Fruit fly (Drosophila melanogaster) whole organism, wandering third instar larva: Measurements from ENCODE around the gene Taf2.

ENCODE experiments used
- CG32264 ChIP-seq: fragments of 200-800 bp; sonication (Bioruptor generic); optimal IDR thresholded peaks from 2 replicates; lab custom pipeline; 2016; ENCODE audit warnings: missing biosample characterization, missing genetic modification characterization
- CG9705 ChIP-seq: fragments of 200-800 bp; sonication (Bioruptor generic); optimal IDR thresholded peaks from 2 replicates; lab custom pipeline; 2018; ENCODE audit warnings: missing biosample characterization, mild to moderate bottlenecking, missing genetic modification characterization
- CrebA ChIP-seq: fragments of 200-800 bp; sonication (Bioruptor generic); optimal IDR thresholded peaks from 2 replicates; lab custom pipeline; 2016; ENCODE audit warnings: missing biosample characterization, mild to moderate bottlenecking, missing genetic modification characterization, borderline replicate concordance
- Dfd ChIP-seq: fragments of >200 bp; optimal IDR thresholded peaks from 2 replicates; lab custom pipeline; 2017; ENCODE audit warnings: missing biosample characterization, missing genetic modification characterization
- HLH106 ChIP-seq: fragments of 200-800 bp; optimal IDR thresholded peaks from 3 replicates; lab custom pipeline; 2019; ENCODE audit warnings: missing biosample characterization, mild to moderate bottlenecking, missing genetic modification characterization, moderate library complexity
- Hnf4 ChIP-seq: fragments of 200-800 bp; sonication (Bioruptor generic); optimal IDR thresholded peaks from 2 replicates; lab custom pipeline; 2016; ENCODE audit warnings: missing biosample characterization, mild to moderate bottlenecking, missing genetic modification characterization
- Hr83 ChIP-seq: fragments of 200-300 bp; sonication (Bioruptor generic); optimal IDR thresholded peaks from 2 replicates; lab custom pipeline; 2016; ENCODE audit warnings: missing biosample characterization, mild to moderate bottlenecking, missing genetic modification characterization, moderate library complexity; ENCODE audit not compliant: poor library complexity, severe bottlenecking
- Jra ChIP-seq: sonication (Bioruptor generic); optimal IDR thresholded peaks from 2 replicates; lab custom pipeline; 2016; ENCODE audit warnings: missing biosample characterization, missing genetic modification characterization
- Mio ChIP-seq: sonication (Bioruptor generic); optimal IDR thresholded peaks from 2 replicates; lab custom pipeline; 2016; ENCODE audit warnings: missing biosample characterization, missing genetic modification characterization
- Myc ChIP-seq: fragments of >200 bp; optimal IDR thresholded peaks from 2 replicates; lab custom pipeline; 2017
- N ChIP-seq: fragments of >200 bp; optimal IDR thresholded peaks from 2 replicates; lab custom pipeline; 2018; ENCODE audit warnings: missing biosample characterization, missing external identifiers, missing genetic modification characterization
- OdsH ChIP-seq: fragments of 200-800 bp; sonication (Bioruptor generic); optimal IDR thresholded peaks from 2 replicates; lab custom pipeline; 2016; ENCODE audit warnings: missing biosample characterization, mild to moderate bottlenecking, missing genetic modification characterization
- Rel ChIP-seq, 2 experiments: fragments of 200-800 bp; sonication (Bioruptor generic) in 1 of 2; optimal IDR thresholded peaks; 2 replicates in 1 of 2; 3 replicates in 1 of 2; lab custom pipeline; 2016 to 2019; ENCODE audit warnings: mild to moderate bottlenecking in 2 of 2, missing biosample characterization in 2 of 2, missing genetic modification characterization in 2 of 2, moderate library complexity in 1 of 2
- Sp1 ChIP-seq: fragments of 200-800 bp; sonication (Bioruptor generic); optimal IDR thresholded peaks from 3 replicates; lab custom pipeline; 2019; ENCODE audit warnings: missing biosample characterization, mild to moderate bottlenecking, missing genetic modification characterization, moderate library complexity
- Vsx2 ChIP-seq: fragments of 200-300, 225-300 bp; sonication (Bioruptor generic); optimal IDR thresholded peaks from 2 replicates; lab custom pipeline; 2018; ENCODE audit warnings: missing biosample characterization, missing genetic modification characterization; ENCODE audit not compliant: partially characterized antibody
- br ChIP-seq: fragments of 200-800 bp; sonication (Bioruptor generic); optimal IDR thresholded peaks from 2 replicates; lab custom pipeline; 2016; ENCODE audit warnings: missing biosample characterization, missing genetic modification characterization
- brk ChIP-seq: fragments of 200-800 bp; sonication (Bioruptor generic); optimal IDR thresholded peaks from 2 replicates; lab custom pipeline; 2016; ENCODE audit warnings: missing biosample characterization, mild to moderate bottlenecking, missing genetic modification characterization
- dl ChIP-seq, 2 experiments: fragments of 175-275, 200-275 bp in 1 of 2; fragments of 200-275 bp in 1 of 2; sonication (Bioruptor generic); optimal IDR thresholded peaks; lab custom pipeline; 2018; ENCODE audit warnings: mild to moderate bottlenecking in 2 of 2, missing biosample characterization in 2 of 2, missing genetic modification characterization in 2 of 2, moderate library complexity in 2 of 2; ENCODE audit not compliant: partially characterized antibody in 2 of 2, insufficient read depth in 1 of 2
- dmrt93B ChIP-seq: fragments of 200-800 bp; sonication (Bioruptor generic); optimal IDR thresholded peaks from 2 replicates; lab custom pipeline; 2018; ENCODE audit warnings: missing biosample characterization, mild to moderate bottlenecking, missing genetic modification characterization
- ey ChIP-seq: fragments of 200-800 bp; sonication (Bioruptor generic); optimal IDR thresholded peaks from 2 replicates; lab custom pipeline; 2016; ENCODE audit warnings: missing biosample characterization, missing genetic modification characterization
- foxo ChIP-seq, 2 experiments: fragments of 200-800 bp; sonication (Bioruptor generic); optimal IDR thresholded peaks; 2 replicates in 1 of 2; 3 replicates in 1 of 2; lab custom pipeline; 2016 to 2017; ENCODE audit warnings: missing biosample characterization in 2 of 2, missing genetic modification characterization in 2 of 2
- fru ChIP-seq: fragments of 200-800 bp; sonication (Bioruptor generic); optimal IDR thresholded peaks from 3 replicates; lab custom pipeline; 2016; ENCODE audit warnings: missing biosample characterization, mild to moderate bottlenecking, missing genetic modification characterization
- h ChIP-seq: fragments of 200-800 bp; sonication (Bioruptor generic); optimal IDR thresholded peaks from 3 replicates; lab custom pipeline; 2016; ENCODE audit warnings: missing biosample characterization, mild to moderate bottlenecking, missing genetic modification characterization
- jim ChIP-seq: fragments of 175-275, 200-325 bp; sonication (Bioruptor generic); optimal IDR thresholded peaks from 2 replicates; lab custom pipeline; 2016; ENCODE audit warnings: missing biosample characterization, mild to moderate bottlenecking, missing genetic modification characterization
- pan ChIP-seq: fragments of >200 bp; optimal IDR thresholded peaks from 2 replicates; lab custom pipeline; 2017
- psq ChIP-seq: fragments of 200-800 bp; sonication (Bioruptor generic); optimal IDR thresholded peaks from 3 replicates; lab custom pipeline; 2017; ENCODE audit warnings: missing biosample characterization, mild to moderate bottlenecking, missing genetic modification characterization, moderate library complexity
- rgr ChIP-seq: fragments of 200-800 bp; sonication (Bioruptor generic); optimal IDR thresholded peaks from 3 replicates; lab custom pipeline; 2016; ENCODE audit warnings: missing biosample characterization, mild to moderate bottlenecking, missing genetic modification characterization
- sage ChIP-seq: fragments of 200-800 bp; sonication (Bioruptor generic); optimal IDR thresholded peaks from 2 replicates; lab custom pipeline; 2016; ENCODE audit warnings: missing biosample characterization, mild to moderate bottlenecking, missing genetic modification characterization
- sv ChIP-seq: fragments of 200-800 bp; sonication (Bioruptor generic); optimal IDR thresholded peaks from 3 replicates; lab custom pipeline; 2016; ENCODE audit warnings: missing biosample characterization, missing genetic modification characterization
- tai ChIP-seq: sonication (Bioruptor generic); optimal IDR thresholded peaks from 2 replicates; lab custom pipeline; 2016; ENCODE audit warnings: missing biosample characterization, missing genetic modification characterization
- woc ChIP-seq: sonication (Bioruptor generic); optimal IDR thresholded peaks from 2 replicates; lab custom pipeline; 2016; ENCODE audit warnings: missing biosample characterization, mild to moderate bottlenecking, missing genetic modification characterization

Gene Taf2

dm6 chr3L:9898355-9898754 is 9.9 kb upstream of the Taf2 start, which contains the start of the genes CG6707 and CG46387:
CG6707 (minus strand) TSS chr3L:9898575.
CG46387 (plus strand) TSS chr3L:9898626.
- peak; percentile 1 for TF ChIP-seq h (GFP tag; lab: Kevin White, UChicago)
- no peak for TF ChIP-seq sv (GFP tag; lab: Kevin White, UChicago)
- no peak for TF ChIP-seq Rel (GFP tag; optimal IDR thresholded peaks at IDR 0.05; lab: Kevin White, UChicago)
- TF ChIP-seq Rel (tag; optimal IDR thresholded peaks at IDR 0.05; lab: Kevin White, UChicago), result peak; percentile 58
- TF ChIP-seq dl (GFP tag; optimal IDR thresholded peaks at IDR 0.05; lab: Kevin White, UChicago; ENCODE audit: insufficient read depth in 1 of 2, partially characterized antibody in 2 of 2), result no peak
- TF ChIP-seq foxo (GFP tag; optimal IDR thresholded peaks at IDR 0.05; lab: Kevin White, UChicago), result peak in 1 of 2 experiments; percentile 22
- TF ChIP-seq dmrt93B, result no peak
- peak; percentile 24 for TF ChIP-seq Hr83 (GFP tag; lab: Kevin White, UChicago)
- TF ChIP-seq HLH106 (tag; lab: Kevin White, UChicago), result peak; percentile 35
- no peak for TF ChIP-seq pan (lab: Kevin White, UChicago)
- peak; percentile 55 for TF ChIP-seq rgr (GFP tag; lab: Kevin White, UChicago)

- TF ChIP-seq dl (GFP tag; optimal IDR thresholded peaks at IDR 0.05; lab: Kevin White, UChicago; ENCODE audit: insufficient read depth in 1 of 2, partially characterized antibody in 2 of 2) (no peak), h (GFP tag; lab: Kevin White, UChicago) (peak; percentile 55), Hr83 (GFP tag; lab: Kevin White, UChicago) (no peak), OdsH (GFP tag; lab: Kevin White, UChicago) (peak; percentile 12), br (GFP tag; lab: Kevin White, UChicago) (peak; percentile 57), Hnf4 (GFP tag; lab: Kevin White, UChicago) (peak; percentile 4), rgr (GFP tag; lab: Kevin White, UChicago) (peak; percentile 56), psq (GFP tag; lab: Kevin White, UChicago) (peak; percentile 6), woc (peak; percentile 1), CG9705 (GFP tag; lab: Kevin White, UChicago) (no peak), Jra (peak; percentile 49), fru (GFP tag; lab: Kevin White, UChicago) (peak; percentile 75), Sp1 (GFP tag; lab: Kevin White, UChicago) (peak; percentile 4), N (GFP tag; lab: Kevin White, UChicago) (no peak), HLH106 (tag; lab: Kevin White, UChicago) (peak; percentile 22), foxo (GFP tag; optimal IDR thresholded peaks at IDR 0.05; lab: Kevin White, UChicago) (peak in 1 of 2 experiments; percentile 58), ey (GFP tag; lab: Kevin White, UChicago) (peak; percentile 6), Rel (GFP tag; optimal IDR thresholded peaks at IDR 0.05; lab: Kevin White, UChicago) (no peak), Rel (tag; optimal IDR thresholded peaks at IDR 0.05; lab: Kevin White, UChicago) (peak; percentile 61), pan (lab: Kevin White, UChicago) (no peak)
Observed at dm6 chr3L:9897164-9897783, 8.8 kb upstream of the Taf2 start.

- TF ChIP-seq h (GFP tag; lab: Kevin White, UChicago) (no peak), CG9705 (GFP tag; lab: Kevin White, UChicago) (no peak), tai (GFP tag; lab: Kevin White, UChicago) (no peak), CG32264 (no peak), HLH106 (tag; lab: Kevin White, UChicago) (no peak), dmrt93B (no peak), sv (GFP tag; lab: Kevin White, UChicago) (no peak), Sp1 (GFP tag; lab: Kevin White, UChicago) (no peak), ey (GFP tag; lab: Kevin White, UChicago) (no peak), Jra (no peak), foxo (GFP tag; optimal IDR thresholded peaks at IDR 0.05; lab: Kevin White, UChicago) (no peak), jim (GFP tag; lab: Kevin White, UChicago) (no peak), Myc (lab: Kevin White, UChicago) (no peak), Vsx2 (GFP tag; lab: Kevin White, UChicago) (no peak), brk (GFP tag; lab: Kevin White, UChicago) (no peak), sage (GFP tag; lab: Kevin White, UChicago) (no peak), Dfd (GFP tag; lab: Kevin White, UChicago) (no peak), Mio (GFP tag; lab: Kevin White, UChicago) (no peak), Hr83 (GFP tag; lab: Kevin White, UChicago) (no peak), CrebA (GFP tag; lab: Kevin White, UChicago) (no peak)
- TF ChIP-seq, all 38 proteins: peak for 0
Observed at dm6 chr3L:9894643-9895042, 6.2 kb upstream of the Taf2 start, which contains the start of the genes CG6709 and Hez. CG6709 (minus strand) TSS chr3L:9894743. Hez (minus strand) TSS chr3L:9894743.
